Fruit fly (Drosophila melanogaster) whole organism, prepupa: Measurements from ENCODE around the gene Plp.

ENCODE experiments used
- CG11294 ChIP-seq: fragments of 200-800 bp; sonication (Bioruptor generic); IDR thresholded peaks from 2 replicates; pipeline ENCODE4 v1.3.6; 2022; ENCODE audit warnings: missing biosample characterization, missing genetic modification characterization
- CG1621 ChIP-seq: fragments of 200-800 bp; sonication (Bioruptor generic); optimal IDR thresholded peaks from 3 replicates; lab custom pipeline; 2018; ENCODE audit warnings: missing biosample characterization, mild to moderate bottlenecking, missing genetic modification characterization
- CG6276 ChIP-seq: fragments of 200-800 bp; sonication (Bioruptor generic); optimal IDR thresholded peaks from 2 replicates; lab custom pipeline; 2017; ENCODE audit warnings: missing biosample characterization, mild to moderate bottlenecking, missing genetic modification characterization
- CG6808 ChIP-seq: fragments of 200-800 bp; sonication (Bioruptor generic); optimal IDR thresholded peaks from 3 replicates; lab custom pipeline; 2017; ENCODE audit warnings: missing biosample characterization, missing genetic modification characterization, mild to moderate bottlenecking, moderate library complexity, missing genetic modification reagents
- CG8119 ChIP-seq: fragments of 200-800 bp; sonication (Bioruptor generic); IDR thresholded peaks from 3 replicates; pipeline ENCODE4 v1.3.6; 2022; ENCODE audit warnings: missing biosample characterization, missing genetic modification characterization
- Ets96B ChIP-seq: fragments of 200-800 bp; optimal IDR thresholded peaks from 2 replicates; lab custom pipeline; 2019; ENCODE audit warnings: missing biosample characterization, mild to moderate bottlenecking, missing genetic modification characterization, moderate library complexity
- Lpt ChIP-seq: fragments of 200-800 bp; sonication (Bioruptor generic); optimal IDR thresholded peaks from 3 replicates; lab custom pipeline; 2016; ENCODE audit warnings: missing biosample characterization, missing genetic modification characterization
- fd59A ChIP-seq: fragments of 200-800 bp; sonication (Bioruptor generic); optimal IDR thresholded peaks from 2 replicates; lab custom pipeline; 2017; ENCODE audit warnings: missing biosample characterization, mild to moderate bottlenecking, missing genetic modification characterization, missing genetic modification reagents
- spab ChIP-seq: fragments of 200-800 bp; sonication (Bioruptor generic); optimal IDR thresholded peaks from 2 replicates; lab custom pipeline; 2017; ENCODE audit warnings: missing biosample characterization, mild to moderate bottlenecking, missing genetic modification characterization, missing genetic modification reagents

dm6 chr3L:15131278-15131677, 36.8 kb upstream of the Plp start, which contains the start of gene CG13457:
- TF ChIP-seq CG1621 (tag; lab: Kevin White, UChicago) (no peak), spab (GFP tag; lab: Kevin White, UChicago) (no peak), Ets96B (tag; lab: Kevin White, UChicago) (no peak), CG6276 (no peak), fd59A (GFP tag; lab: Kevin White, UChicago) (no peak), CG6808 (GFP tag; lab: Kevin White, UChicago) (no peak), CG11294 (GFP tag; lab: Robert Waterston, UW) (no peak), Lpt (GFP tag; lab: Kevin White, UChicago) (no peak), CG8119 (no peak)
